Fruit fly (Drosophila melanogaster): ENCODE measurements around the gene Sry-beta.

Sry-beta gene

DNA sequence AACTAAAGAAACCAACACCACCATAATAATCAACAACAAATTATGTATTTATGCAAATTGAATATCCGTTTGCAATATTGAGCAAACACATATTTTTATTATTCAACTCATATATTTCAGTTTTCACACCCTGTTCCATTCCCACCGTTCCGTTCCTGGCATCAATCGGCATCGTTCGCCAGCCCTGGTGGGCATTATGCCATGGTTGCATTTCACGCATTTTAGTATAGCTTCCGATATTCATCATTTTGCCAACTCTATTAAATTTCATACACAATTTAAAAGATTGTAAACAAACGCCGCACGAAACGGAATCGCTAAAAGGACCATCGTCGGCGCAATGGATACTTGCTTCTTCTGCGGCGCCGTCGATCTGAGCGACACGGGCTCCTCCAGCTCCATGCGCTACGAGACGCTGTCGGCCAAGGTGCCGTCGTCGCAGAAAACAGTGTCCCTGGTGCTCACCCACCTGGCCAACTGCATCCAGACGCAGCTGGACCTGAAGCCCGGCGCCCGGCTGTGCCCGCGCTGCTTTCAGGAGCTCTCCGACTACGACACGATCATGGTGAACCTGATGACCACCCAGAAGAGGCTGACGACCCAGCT is 3.7 kb downstream of the Sry-beta start, which contains the start of gene Sry-delta (continued):
- TF ChIP-seq CG16863 (GFP tag; optimal IDR thresholded peaks at IDR 0.05) (peak; percentile 53), CG15269 (tag; optimal IDR thresholded peaks at IDR 0.05) (no peak), Chrac-16 (GFP tag; optimal IDR thresholded peaks at IDR 0.05) (peak; percentile 84), CG7556 (GFP tag; optimal IDR thresholded peaks at IDR 0.05) (peak; percentile 53), CG32772 (GFP tag; IDR thresholded peaks at IDR 0.05) (peak; percentile 62; the same call in 1 of the 2 replicates), tx (GFP tag; optimal IDR thresholded peaks at IDR 0.05) (peak; percentile 83), Atf-2 (GFP tag; optimal IDR thresholded peaks at IDR 0.05) (peak; percentile 58), sens-2 (GFP tag; IDR thresholded peaks at IDR 0.05) (peak; percentile 61; the same call in 1 of the 2 replicates), CG2202 (tag; optimal IDR thresholded peaks at IDR 0.05) (peak; percentile 48), CoRest (tag; optimal IDR thresholded peaks at IDR 0.05) (peak; percentile 70), CG11247 (GFP tag; IDR thresholded peaks at IDR 0.05) (peak; percentile 84), dan (GFP tag; IDR thresholded peaks at IDR 0.05) (no peak), CG17359 (tag; optimal IDR thresholded peaks at IDR 0.05) (peak; percentile 73), ttk (GFP tag; IDR thresholded peaks at IDR 0.05) (peak; percentile 69), CG10565 (GFP tag; optimal IDR thresholded peaks at IDR 0.05) (no peak), Dref (GFP tag; IDR thresholded peaks at IDR 0.05) (peak; percentile 77), CG18764 (GFP tag; optimal IDR thresholded peaks at IDR 0.05) (peak; percentile 80), bcd (GFP tag; optimal IDR thresholded peaks at IDR 0.05) (no peak), CG12942 (GFP tag; optimal IDR thresholded peaks at IDR 0.05) (peak; percentile 86), gro (GFP tag; optimal IDR thresholded peaks at IDR 0.05) (peak; percentile 93), Antp (GFP tag; optimal IDR thresholded peaks at IDR 0.05) (peak; percentile 92), scrt (GFP tag; optimal IDR thresholded peaks at IDR 0.05) (no peak), Bgb (GFP tag; IDR thresholded peaks at IDR 0.05; ENCODE audit: partially characterized antibody) (peak; percentile 80), lab (GFP tag; optimal IDR thresholded peaks at IDR 0.05) (no peak), CG10321 (GFP tag; IDR thresholded peaks at IDR 0.05) (peak; percentile 8; the same call in 1 of the 2 replicates), Sry-β (GFP tag; optimal IDR thresholded peaks at IDR 0.05) (peak; percentile 83), B-H2 (GFP tag; optimal IDR thresholded peaks at IDR 0.05) (peak; percentile 90), Hr3 (GFP tag; optimal IDR thresholded peaks at IDR 0.05) (peak; percentile 68), CG4854 (GFP tag; optimal IDR thresholded peaks at IDR 0.05) (peak; percentile 69), NC2β (GFP tag; optimal IDR thresholded peaks at IDR 0.05) (peak; percentile 86), TFAM (GFP tag; optimal IDR thresholded peaks at IDR 0.05) (peak; percentile 13), pita (GFP tag; optimal IDR thresholded peaks at IDR 0.05) (no peak), br (optimal IDR thresholded peaks at IDR 0.05) (no peak), CG13287 (GFP tag; IDR thresholded peaks at IDR 0.05; ENCODE audit: partially characterized antibody) (peak; percentile 89), CG4282 (GFP tag; optimal IDR thresholded peaks at IDR 0.05) (peak; percentile 86), ash1 (GFP tag; optimal IDR thresholded peaks at IDR 0.05) (peak; percentile 84), Meics (GFP tag; optimal IDR thresholded peaks at IDR 0.05) (peak; percentile 76), CG2875 (GFP tag; optimal IDR thresholded peaks at IDR 0.05) (peak; percentile 13), CG31441 (GFP tag; IDR thresholded peaks at IDR 0.05) (no peak; the same call in 1 of the 2 replicates), CHES-1-like (GFP tag; optimal IDR thresholded peaks at IDR 0.05) (peak; percentile 95), sens (GFP tag) (peak; percentile 96), CG14014 (GFP tag; IDR thresholded peaks at IDR 0.05) (peak; percentile 61; the same call in 1 of the 2 replicates), CG33557 (GFP tag; optimal IDR thresholded peaks at IDR 0.05) (peak; percentile 52), BtbVII (GFP tag; optimal IDR thresholded peaks at IDR 0.05) (peak; percentile 19), HHEX (GFP tag; optimal IDR thresholded peaks at IDR 0.05) (peak; percentile 73), maf-S (GFP tag; optimal IDR thresholded peaks at IDR 0.05) (peak; percentile 86), CG10366 (GFP tag; IDR thresholded peaks at IDR 0.05) (peak; percentile 70), ap (GFP tag; IDR thresholded peaks at IDR 0.05) (peak; percentile 46), MTF-1 (GFP tag; optimal IDR thresholded peaks at IDR 0.05; ENCODE audit: borderline replicate concordance) (peak; percentile 51), Aef1 (GFP tag; IDR thresholded peaks at IDR 0.05) (peak; percentile 75)

Measured in whole organism, embryonic.